Worm (Caenorhabditis elegans) whole organism, young adult: Measurements from ENCODE around the gene C11E4.8.

Experiments
- C06A6.2 ChIP-seq: fragments of 200-800 bp; sonication (Bioruptor generic); conservative IDR thresholded peaks from 2 replicates; pipeline ENCODE4 v1.3.6; 2022; ENCODE audit warnings: missing genetic modification characterization, missing compliant biosample characterization
- F22D6.2 ChIP-seq: sonication (generic microtip); optimal IDR thresholded peaks from 2 replicates; lab custom pipeline; 2016; ENCODE audit warnings: mild to moderate bottlenecking, missing genetic modification characterization, missing compliant biosample characterization
- F52B5.7 ChIP-seq: sonication (generic microtip); optimal IDR thresholded peaks from 2 replicates; lab custom pipeline; 2016; ENCODE audit warnings: mild to moderate bottlenecking, missing genetic modification characterization, missing compliant biosample characterization
- F55B11.4 ChIP-seq: sonication (generic microtip); optimal IDR thresholded peaks from 2 replicates; lab custom pipeline; 2016; ENCODE audit warnings: missing compliant biosample characterization, missing genetic modification characterization, borderline replicate concordance; ENCODE audit not compliant: insufficient read depth
- F57C9.4 ChIP-seq: sonication (generic microtip); optimal IDR thresholded peaks from 2 replicates; lab custom pipeline; 2017; ENCODE audit warnings: mild to moderate bottlenecking, missing genetic modification characterization, missing compliant biosample characterization
- K11D2.4 ChIP-seq: fragments of 200-800 bp; sonication (Bioruptor generic); IDR thresholded peaks from 2 replicates; pipeline ENCODE4 v1.3.6; 2022; ENCODE audit warnings: missing genetic modification reagents, missing genetic modification characterization, missing compliant biosample characterization
- K12H6.12 ChIP-seq: fragments of 200-800 bp; sonication (Bioruptor generic); optimal IDR thresholded peaks from 2 replicates; lab custom pipeline; 2018; ENCODE audit warnings: mild to moderate bottlenecking, missing genetic modification characterization, missing compliant biosample characterization
- Y79H2A.3 ChIP-seq: fragments of 200-800 bp; sonication (Bioruptor generic); conservative IDR thresholded peaks from 2 replicates; pipeline ENCODE4 v1.3.6; 2022; ENCODE audit warnings: missing genetic modification reagents, missing genetic modification characterization, missing compliant biosample characterization
- Y95B8A.8 ChIP-seq: fragments of 200-800 bp; sonication (Bioruptor generic); IDR thresholded peaks from 2 replicates; pipeline ENCODE4 v1.3.6; 2022; ENCODE audit warnings: missing genetic modification reagents, missing genetic modification characterization, missing compliant biosample characterization
- aptf-2 ChIP-seq: fragments of 200-800 bp; sonication (Bioruptor generic); conservative IDR thresholded peaks from 2 replicates; pipeline ENCODE4 v1.3.6; 2022; ENCODE audit warnings: missing genetic modification reagents, missing genetic modification characterization, missing compliant biosample characterization
- atf-7 ChIP-seq: sonication (generic microtip); optimal IDR thresholded peaks from 2 replicates; lab custom pipeline; 2017; ENCODE audit warnings: mild to moderate bottlenecking, missing genetic modification characterization, missing compliant biosample characterization
- attf-6 ChIP-seq: fragments of 200-800 bp; sonication (Bioruptor generic); IDR thresholded peaks from 2 replicates; pipeline ENCODE4 v1.3.6; 2022; ENCODE audit warnings: missing genetic modification reagents, missing genetic modification characterization, missing compliant biosample characterization
- bed-1 ChIP-seq: fragments of 200-800 bp; sonication (Bioruptor generic); IDR thresholded peaks from 2 replicates; pipeline ENCODE4 v1.3.6; 2022; ENCODE audit warnings: missing genetic modification reagents, missing genetic modification characterization, missing compliant biosample characterization
- bed-2 ChIP-seq: fragments of 200-800 bp; sonication (Bioruptor generic); IDR thresholded peaks from 2 replicates; pipeline ENCODE4 v1.3.6; 2022; ENCODE audit warnings: missing genetic modification reagents, missing genetic modification characterization, missing compliant biosample characterization
- ceh-100 ChIP-seq: fragments of 200-800 bp; sonication (Bioruptor generic); IDR thresholded peaks from 2 replicates; pipeline ENCODE4 v1.3.6; 2022; ENCODE audit warnings: missing genetic modification reagents, missing genetic modification characterization, missing compliant biosample characterization
- ceh-79 ChIP-seq: sonication (generic microtip); optimal IDR thresholded peaks from 2 replicates; lab custom pipeline; 2017; ENCODE audit warnings: mild to moderate bottlenecking, missing genetic modification characterization, missing compliant biosample characterization
- ceh-91 ChIP-seq: fragments of 200-800 bp; sonication (Bioruptor generic); IDR thresholded peaks from 2 replicates; pipeline ENCODE4 v1.3.6; 2022; ENCODE audit warnings: missing genetic modification reagents, missing genetic modification characterization, missing compliant biosample characterization
- chd-7 ChIP-seq: sonication (generic microtip); optimal IDR thresholded peaks from 2 replicates; lab custom pipeline; 2016; ENCODE audit warnings: mild to moderate bottlenecking, missing genetic modification characterization, moderate library complexity, missing compliant biosample characterization
- ekl-4 ChIP-seq: fragments of 200-800 bp; sonication (Bioruptor generic); IDR thresholded peaks from 2 replicates; pipeline ENCODE4 v1.3.6; 2022; ENCODE audit warnings: missing genetic modification reagents, missing genetic modification characterization, missing compliant biosample characterization
- ets-4 ChIP-seq: fragments of 200-800 bp; sonication (Bioruptor generic); optimal IDR thresholded peaks from 2 replicates; lab custom pipeline; 2018; ENCODE audit warnings: mild to moderate bottlenecking, missing genetic modification characterization, missing compliant biosample characterization
- gei-17 ChIP-seq: fragments of 200-800 bp; sonication (Bioruptor generic); optimal IDR thresholded peaks from 2 replicates; lab custom pipeline; 2018; ENCODE audit warnings: mild to moderate bottlenecking, missing genetic modification characterization, missing compliant biosample characterization
- hrde-1 ChIP-seq: sonication (generic microtip); optimal IDR thresholded peaks from 2 replicates; lab custom pipeline; 2016; ENCODE audit warnings: missing genetic modification characterization, mild to moderate bottlenecking, missing compliant biosample characterization, moderate library complexity, missing genotype, missing genetic modification reagents, borderline replicate concordance
- hsf-1 ChIP-seq: fragments of 200-800 bp; sonication (Bioruptor generic); IDR thresholded peaks from 2 replicates; pipeline ENCODE4 v1.3.6; 2022; ENCODE audit warnings: missing genetic modification reagents, missing genetic modification characterization, missing compliant biosample characterization
- lin-35 ChIP-seq, 3 experiments: fragments of 150-350 bp in 2 of 3; sonication (generic microtip) in 1 of 3; optimal IDR thresholded peaks; 2 replicates each; lab custom pipeline; 2014 to 2018; ENCODE audit warnings: missing biosample characterization in 3 of 3, missing genetic modification characterization in 3 of 3, missing genetic modification reagents in 3 of 3
- mes-4 ChIP-seq: sonication (generic microtip); optimal IDR thresholded peaks from 2 replicates; lab custom pipeline; 2016; ENCODE audit warnings: missing genotype, missing genetic modification characterization, missing compliant biosample characterization
- nfya-1 ChIP-seq: sonication (generic microtip); optimal IDR thresholded peaks from 2 replicates; lab custom pipeline; 2017; ENCODE audit warnings: antibody characterized with exemption, missing compliant biosample characterization, missing genetic modification characterization, borderline replicate concordance; ENCODE audit not compliant: insufficient read depth
- nhr-80 ChIP-seq: sonication (generic microtip); optimal IDR thresholded peaks from 2 replicates; lab custom pipeline; 2016; ENCODE audit warnings: missing genetic modification characterization, missing compliant biosample characterization
- rec-8 ChIP-seq, 2 experiments: sonication (generic microtip); optimal IDR thresholded peaks; 2 replicates each; lab custom pipeline; 2016; ENCODE audit warnings: mild to moderate bottlenecking in 2 of 2, missing genetic modification characterization in 2 of 2, missing genetic modification reagents in 2 of 2, missing genotype in 2 of 2, missing biosample characterization in 1 of 2, missing compliant biosample characterization in 1 of 2, moderate library complexity in 1 of 2
- rpc-1 ChIP-seq, 2 experiments: fragments of 150-350 bp in 1 of 2; sonication (generic microtip) in 1 of 2; optimal IDR thresholded peaks; 2 replicates each; lab custom pipeline; 2014 to 2018; ENCODE audit warnings: missing biosample characterization in 1 of 2, missing genetic modification characterization in 1 of 2, missing genetic modification reagents in 1 of 2, missing genotype in 1 of 2
- sdz-38 ChIP-seq: sonication (generic microtip); optimal IDR thresholded peaks from 2 replicates; lab custom pipeline; 2016; ENCODE audit warnings: missing genotype, missing genetic modification characterization, missing compliant biosample characterization
- sea-2 ChIP-seq: fragments of 200-800 bp; sonication (Bioruptor generic); IDR thresholded peaks from 2 replicates; pipeline ENCODE4 v1.3.6; 2022; ENCODE audit warnings: missing genetic modification characterization, missing compliant biosample characterization
- snpc-1.3 ChIP-seq: sonication (generic microtip); optimal IDR thresholded peaks from 2 replicates; lab custom pipeline; 2017; ENCODE audit warnings: missing genetic modification characterization, mild to moderate bottlenecking, missing compliant biosample characterization, antibody characterized with exemption, moderate library complexity, missing genotype, missing genetic modification reagents; ENCODE audit not compliant: insufficient read depth
- snpc-4 ChIP-seq, 5 experiments: fragments of 150-350 bp in 1 of 5; sonication (generic microtip) in 4 of 5; optimal IDR thresholded peaks; 2 replicates each; lab custom pipeline; 2014 to 2018; ENCODE audit warnings: missing genetic modification characterization in 5 of 5, missing biosample characterization in 3 of 5, antibody characterized with exemption in 2 of 5, mild to moderate bottlenecking in 2 of 5, missing compliant biosample characterization in 2 of 5, missing genotype in 2 of 5, moderate library complexity in 2 of 5, missing genetic modification reagents in 1 of 5
- somi-1 ChIP-seq: fragments of 200-800 bp; sonication (Bioruptor generic); optimal IDR thresholded peaks from 2 replicates; lab custom pipeline; 2018; ENCODE audit warnings: mild to moderate bottlenecking, missing genetic modification characterization, missing compliant biosample characterization
- tbx-9 ChIP-seq: sonication (generic microtip); optimal IDR thresholded peaks from 2 replicates; lab custom pipeline; 2016; ENCODE audit warnings: borderline replicate concordance, missing genetic modification characterization, inconsistent platforms, missing compliant biosample characterization
- zim-3 ChIP-seq: sonication (generic microtip); optimal IDR thresholded peaks from 2 replicates; lab custom pipeline; 2017; ENCODE audit warnings: mild to moderate bottlenecking, missing genetic modification characterization, moderate library complexity, missing compliant biosample characterization
- ztf-22 ChIP-seq: fragments of 200-800 bp; sonication (Bioruptor generic); optimal IDR thresholded peaks from 2 replicates; lab custom pipeline; 2018; ENCODE audit warnings: mild to moderate bottlenecking, missing genetic modification characterization, moderate library complexity, missing compliant biosample characterization
- ztf-26 ChIP-seq: sonication (generic microtip); optimal IDR thresholded peaks from 2 replicates; lab custom pipeline; 2017; ENCODE audit warnings: missing genetic modification characterization, missing compliant biosample characterization
- ztf-6 ChIP-seq: fragments of 200-800 bp; sonication (Bioruptor generic); IDR thresholded peaks from 2 replicates; pipeline ENCODE4 v1.3.6; 2022; ENCODE audit warnings: missing genetic modification reagents, missing genetic modification characterization, missing compliant biosample characterization

Gene C11E4.8

ce11 chrX:9637700-9638099, 17.5 kb downstream of the C11E4.8 start (continued):
- TF ChIP-seq aptf-2 (GFP tag; lab: Robert Waterston, UW) (no peak), gei-17 (GFP tag; lab: Kevin White, UChicago) (peak; percentile 14), ztf-6 (GFP tag; lab: Robert Waterston, UW) (no peak), snpc-1.3 (tag; lab: Kevin White, UChicago) (peak; percentile 86), F52B5.7 (tag; lab: Kevin White, UChicago) (peak; percentile 80), lin-35 (GFP tag; optimal IDR thresholded peaks at IDR 0.05; lab: Kevin White, UChicago) (peak in 1 of 3 experiments; percentile 68), F57C9.4 (no peak), chd-7 (tag; lab: Kevin White, UChicago) (peak; percentile 85), Y95B8A.8 (GFP tag; lab: Robert Waterston, UW) (0 out of 2 replicates have a peak, but pooled peaks have one; percentile 32), hrde-1 (tag; lab: Kevin White, UChicago) (peak; percentile 68), ztf-22 (GFP tag; lab: Kevin White, UChicago) (no peak), sdz-38 (no peak), ztf-26 (peak; percentile 48), ceh-100 (peak; percentile 61), K11D2.4 (no peak), ekl-4 (GFP tag; lab: Robert Waterston, UW) (no peak), nhr-80 (tag; lab: Kevin White, UChicago) (no peak), bed-2 (GFP tag; lab: Robert Waterston, UW) (no peak), K12H6.12 (tag; lab: Kevin White, UChicago) (peak; percentile 35), somi-1 (peak; percentile 54), hsf-1 (GFP tag; lab: Robert Waterston, UW) (no peak; the same call in 1 of the 2 replicates), tbx-9 (tag; lab: Kevin White, UChicago) (no peak), ceh-79 (tag; lab: Kevin White, UChicago) (peak; percentile 65), bed-1 (GFP tag; lab: Robert Waterston, UW) (peak; percentile 85; the same call in 1 of the 2 replicates), nfya-1 (no peak), atf-7 (tag; lab: Kevin White, UChicago) (peak; percentile 51), rpc-1 (optimal IDR thresholded peaks at IDR 0.05; lab: Kevin White, UChicago) (peak; percentile 92), rpc-1 (tag; optimal IDR thresholded peaks at IDR 0.05; lab: Kevin White, UChicago) (peak; percentile 99), zim-3 (tag; lab: Kevin White, UChicago) (peak; percentile 69), ceh-91 (no peak), mes-4 (peak; percentile 49), Y79H2A.3 (GFP tag; lab: Robert Waterston, UW) (0 out of 2 replicates have a peak, but pooled peaks have one; percentile 28), snpc-4 (GFP tag; optimal IDR thresholded peaks at IDR 0.05; lab: Kevin White, UChicago) (peak; percentile 77), snpc-4 (tag; optimal IDR thresholded peaks at IDR 0.05; lab: Kevin White, UChicago) (peak in 2 of 4 experiments; percentile 41 to 74), rec-8 (tag; optimal IDR thresholded peaks at IDR 0.05; lab: Kevin White, UChicago) (peak; percentile 45 to 90), ets-4 (GFP tag; lab: Kevin White, UChicago) (peak; percentile 11), attf-6 (GFP tag; lab: Robert Waterston, UW) (peak; percentile 36; the same call in 1 of the 2 replicates), F22D6.2 (tag; lab: Kevin White, UChicago) (no peak), sea-2 (GFP tag; lab: Robert Waterston, UW) (no peak), F55B11.4 (tag; lab: Kevin White, UChicago) (no peak), C06A6.2 (no peak)
